Worm (Caenorhabditis elegans) whole organism, L3 larva: ENCODE results near the gene unc-112.

Experiments used
- R02D3.7 ChIP-seq: fragments of 150-350 bp; optimal IDR thresholded peaks from 2 replicates; lab custom pipeline; 2014; ENCODE audit warnings: missing biosample characterization, missing genetic modification characterization
- ZK546.5 ChIP-seq: sonication (generic microtip); optimal IDR thresholded peaks from 2 replicates; lab custom pipeline; 2017; ENCODE audit warnings: missing biosample characterization, missing genetic modification characterization
- aly-2 ChIP-seq: fragments of 150-350 bp; optimal IDR thresholded peaks from 2 replicates; lab custom pipeline; 2014; ENCODE audit warnings: missing biosample characterization, missing genetic modification characterization
- ceh-16 ChIP-seq: sonication (generic microtip); optimal IDR thresholded peaks from 2 replicates; lab custom pipeline; 2017; ENCODE audit warnings: missing biosample characterization, missing genetic modification characterization
- ceh-82 ChIP-seq: fragments of 150-350 bp; optimal IDR thresholded peaks from 2 replicates; lab custom pipeline; 2014; ENCODE audit warnings: missing biosample characterization, missing genetic modification characterization
- ceh-9 ChIP-seq: sonication (generic microtip); optimal IDR thresholded peaks from 2 replicates; lab custom pipeline; 2018; ENCODE audit warnings: missing biosample characterization, missing genetic modification characterization
- daf-12 ChIP-seq: fragments of 150-350 bp; optimal IDR thresholded peaks from 2 replicates; lab custom pipeline; 2014; ENCODE audit warnings: missing biosample characterization, missing genetic modification reagents, missing genetic modification characterization
- egl-5 ChIP-seq: fragments of 150-350 bp; optimal IDR thresholded peaks from 2 replicates; lab custom pipeline; 2017; ENCODE audit warnings: missing biosample characterization, missing genetic modification reagents, missing genetic modification characterization, inconsistent platforms
- elt-1 ChIP-seq: fragments of 150-350 bp; optimal IDR thresholded peaks from 2 replicates; lab custom pipeline; 2014; ENCODE audit warnings: missing biosample characterization, missing genetic modification characterization
- elt-2 ChIP-seq: sonication (generic microtip); optimal IDR thresholded peaks from 2 replicates; lab custom pipeline; 2016; ENCODE audit warnings: missing genetic modification reagents, mild to moderate bottlenecking, missing genetic modification characterization, missing compliant biosample characterization
- elt-3 ChIP-seq, 3 experiments: fragments of 150-350 bp in 1 of 3; sonication (generic microtip) in 2 of 3; optimal IDR thresholded peaks; 2 replicates in 2 of 3; 4 replicates in 1 of 3; lab custom pipeline; 2014 to 2017; ENCODE audit warnings: missing biosample characterization in 3 of 3, missing genetic modification characterization in 3 of 3
- fkh-2 ChIP-seq: fragments of 150-350 bp; optimal IDR thresholded peaks from 2 replicates; lab custom pipeline; 2014; ENCODE audit warnings: missing biosample characterization, missing genetic modification reagents, missing genetic modification characterization
- fos-1 ChIP-seq: fragments of 150-350 bp; optimal IDR thresholded peaks from 2 replicates; lab custom pipeline; 2014; ENCODE audit warnings: missing biosample characterization, missing genetic modification characterization
- hmg-11 ChIP-seq: sonication (generic microtip); optimal IDR thresholded peaks from 2 replicates; lab custom pipeline; 2016; ENCODE audit warnings: missing genetic modification characterization, missing compliant biosample characterization
- jun-1 ChIP-seq: fragments of 150-350 bp; optimal IDR thresholded peaks from 2 replicates; lab custom pipeline; 2014; ENCODE audit warnings: missing biosample characterization, missing genetic modification reagents, missing genetic modification characterization
- lin-15B ChIP-seq: fragments of 150-350 bp; optimal IDR thresholded peaks from 2 replicates; lab custom pipeline; 2014; ENCODE audit warnings: missing biosample characterization, missing genetic modification characterization
- lin-39 ChIP-seq: fragments of 150-350 bp; optimal IDR thresholded peaks from 2 replicates; lab custom pipeline; 2018; ENCODE audit warnings: missing biosample characterization, missing genetic modification reagents, missing genetic modification characterization
- lsy-12 ChIP-seq: sonication (generic microtip); optimal IDR thresholded peaks from 2 replicates; lab custom pipeline; 2016; ENCODE audit warnings: mild to moderate bottlenecking, missing genetic modification characterization, missing compliant biosample characterization
- mdl-1 ChIP-seq: fragments of 150-350 bp; optimal IDR thresholded peaks from 2 replicates; lab custom pipeline; 2014; ENCODE audit warnings: missing biosample characterization, missing genetic modification characterization
- mml-1 ChIP-seq: fragments of 150-350 bp; sonication (generic microtip); optimal IDR thresholded peaks from 3 replicates; lab custom pipeline; 2014; ENCODE audit warnings: missing biosample characterization, missing genetic modification characterization
- nfya-1 ChIP-seq: sonication (generic microtip); optimal IDR thresholded peaks from 2 replicates; lab custom pipeline; 2017; ENCODE audit warnings: missing genetic modification characterization, mild to moderate bottlenecking, missing compliant biosample characterization, antibody characterized with exemption, moderate library complexity; ENCODE audit not compliant: insufficient read depth
- nhr-11 ChIP-seq: fragments of 150-350 bp; optimal IDR thresholded peaks from 2 replicates; lab custom pipeline; 2014; ENCODE audit warnings: missing biosample characterization, missing genetic modification characterization
- nhr-12 ChIP-seq: fragments of 150-350 bp; optimal IDR thresholded peaks from 2 replicates; lab custom pipeline; 2014; ENCODE audit warnings: missing biosample characterization, missing genetic modification characterization
- nhr-23 ChIP-seq: fragments of 150-350 bp; optimal IDR thresholded peaks from 2 replicates; lab custom pipeline; 2014; ENCODE audit warnings: missing biosample characterization, missing genetic modification reagents, missing genetic modification characterization
- nhr-237 ChIP-seq: fragments of 150-350 bp; optimal IDR thresholded peaks from 2 replicates; lab custom pipeline; 2014; ENCODE audit warnings: missing biosample characterization, missing genetic modification characterization
- nhr-25 ChIP-seq: sonication (generic microtip); optimal IDR thresholded peaks from 2 replicates; lab custom pipeline; 2017; ENCODE audit warnings: missing biosample characterization, missing genetic modification characterization
- nhr-43 ChIP-seq: sonication (generic microtip); optimal IDR thresholded peaks from 2 replicates; lab custom pipeline; 2016; ENCODE audit warnings: mild to moderate bottlenecking, missing genetic modification characterization, missing compliant biosample characterization; ENCODE audit not compliant: poor library complexity, severe bottlenecking
- nhr-67 ChIP-seq: fragments of 150-350 bp; optimal IDR thresholded peaks from 2 replicates; lab custom pipeline; 2014; ENCODE audit warnings: missing biosample characterization, missing genetic modification characterization
- nhr-76 ChIP-seq: fragments of 150-350 bp; sonication (generic microtip); optimal IDR thresholded peaks from 5 replicates; lab custom pipeline; 2014; ENCODE audit warnings: missing biosample characterization, missing genetic modification characterization
- nhr-77 ChIP-seq: fragments of 150-350 bp; optimal IDR thresholded peaks from 2 replicates; lab custom pipeline; 2014; ENCODE audit warnings: missing biosample characterization, missing genetic modification characterization
- pha-4 ChIP-seq: fragments of 150-350 bp; optimal IDR thresholded peaks from 2 replicates; lab custom pipeline; 2014; ENCODE audit warnings: missing biosample characterization, missing genetic modification reagents, missing genetic modification characterization
- pqm-1 ChIP-seq: fragments of 150-350 bp; optimal IDR thresholded peaks from 2 replicates; lab custom pipeline; 2017; ENCODE audit warnings: missing biosample characterization, missing genetic modification characterization, inconsistent platforms
- sea-2 ChIP-seq: fragments of 150-350 bp; sonication (generic microtip); optimal IDR thresholded peaks from 4 replicates; lab custom pipeline; 2014; ENCODE audit warnings: missing biosample characterization, missing genetic modification reagents, missing genetic modification characterization
- skn-1 ChIP-seq: fragments of 150-350 bp; optimal IDR thresholded peaks from 2 replicates; lab custom pipeline; 2014; ENCODE audit warnings: missing biosample characterization, missing genetic modification characterization
- snpc-4 ChIP-seq: fragments of 150-350 bp; optimal IDR thresholded peaks from 2 replicates; lab custom pipeline; 2014; ENCODE audit warnings: missing biosample characterization, missing genetic modification characterization
- tbx-2 ChIP-seq: sonication (generic microtip); optimal IDR thresholded peaks from 2 replicates; lab custom pipeline; 2016; ENCODE audit warnings: mild to moderate bottlenecking, missing genetic modification characterization, missing compliant biosample characterization
- unc-39 ChIP-seq: sonication (generic microtip); optimal IDR thresholded peaks from 4 replicates; lab custom pipeline; 2017; ENCODE audit warnings: missing biosample characterization, missing genetic modification characterization
- zag-1 ChIP-seq: fragments of 150-350 bp; optimal IDR thresholded peaks from 2 replicates; lab custom pipeline; 2014; ENCODE audit warnings: missing biosample characterization, missing genetic modification characterization
- ztf-11 ChIP-seq: fragments of 150-350 bp; optimal IDR thresholded peaks from 2 replicates; lab custom pipeline; 2014; ENCODE audit warnings: missing biosample characterization, missing genetic modification characterization
- ztf-4 ChIP-seq: fragments of 150-350 bp; optimal IDR thresholded peaks from 2 replicates; lab custom pipeline; 2014; ENCODE audit warnings: missing biosample characterization, missing genetic modification characterization

Gene unc-112

ce11 chrV:14663006-14663405 lies 33.4 kb downstream of the unc-112 start, which contains the start of gene C47E8.9:
TSS of gene C47E8.9 (plus strand) at chrV:14663306.
- TF ChIP-seq mml-1 (tag; lab: Kevin White, UChicago), result no peak
- no peak for TF ChIP-seq elt-3 (tag; optimal IDR thresholded peaks at IDR 0.05; lab: Kevin White, UChicago)
- no peak for TF ChIP-seq ztf-4 (tag; lab: Kevin White, UChicago)
- TF ChIP-seq nhr-11, result no peak
- TF ChIP-seq fkh-2, result no peak
- no peak for TF ChIP-seq skn-1
- TF ChIP-seq lin-39 (tag; lab: Kevin White, UChicago), result no peak
- TF ChIP-seq elt-2 (tag; lab: Kevin White, UChicago), result no peak
- no peak for TF ChIP-seq nhr-237

DNA sequence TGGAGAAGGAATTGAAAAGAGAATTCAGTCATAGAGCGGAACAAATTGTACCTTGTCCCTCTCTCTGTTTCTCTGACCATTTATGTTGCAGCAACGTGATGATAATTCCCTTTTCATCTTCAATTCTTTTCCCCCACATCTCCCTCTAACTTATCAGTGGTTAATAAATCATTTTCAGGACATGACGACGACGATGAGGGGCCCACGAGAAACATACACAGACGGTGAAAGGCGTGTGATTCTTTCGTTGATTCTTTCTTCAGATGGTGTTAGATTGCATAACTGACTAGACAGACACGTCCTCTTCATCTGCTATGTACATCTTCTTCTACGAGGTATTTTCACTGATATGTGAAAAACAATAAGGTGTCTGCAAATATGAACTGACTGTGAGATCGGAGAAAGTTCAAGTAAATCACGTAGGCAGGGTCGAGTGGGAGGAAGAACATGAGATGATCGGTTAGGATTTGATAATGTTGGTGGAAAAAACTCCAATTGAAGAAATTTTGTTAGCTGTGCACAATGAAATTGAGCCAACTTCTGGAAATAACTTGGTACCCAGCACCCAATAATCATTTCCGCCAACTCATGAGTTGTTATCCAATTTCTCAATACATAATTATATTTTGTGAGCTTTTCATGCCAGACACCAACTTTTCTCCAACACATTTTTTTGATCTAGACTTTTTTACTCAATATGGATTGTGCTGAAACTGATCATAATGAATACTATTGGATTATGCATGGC lies 35.7 kb downstream of the unc-112 start, which contains the start of gene srh-17:
Gene srh-17, plus strand, starts transcription at position 698 of the 748 bp plus-strand sequence.
- no peak for TF ChIP-seq ceh-16 (tag; lab: Kevin White, UChicago)
- TF ChIP-seq elt-1 (tag; lab: Kevin White, UChicago), result no peak
- TF ChIP-seq ztf-11, result no peak
- no peak for TF ChIP-seq aly-2
- TF ChIP-seq nhr-43 (tag; lab: Kevin White, UChicago), result peak; percentile 90
- no peak for TF ChIP-seq pha-4
- TF ChIP-seq skn-1, result no peak
- TF ChIP-seq nhr-11, result no peak
- TF ChIP-seq ceh-82, result no peak
- peak; percentile 20 for TF ChIP-seq nfya-1 (tag; lab: Kevin White, UChicago)
- peak; percentile 82 for TF ChIP-seq nhr-25 (tag; lab: Kevin White, UChicago)
- peak; percentile 74 for TF ChIP-seq nhr-23 (tag; lab: Kevin White, UChicago)
- peak; percentile 24 for TF ChIP-seq R02D3.7 (tag; lab: Kevin White, UChicago)
- peak; percentile 70 for TF ChIP-seq mdl-1 (tag; lab: Kevin White, UChicago)
- no peak for TF ChIP-seq fkh-2
- no peak for TF ChIP-seq zag-1 (tag; lab: Kevin White, UChicago)
- no peak for TF ChIP-seq ceh-9 (tag; lab: Kevin White, UChicago)
- peak in 1 of 3 experiments; percentile 35 for TF ChIP-seq elt-3 (tag; optimal IDR thresholded peaks at IDR 0.05; lab: Kevin White, UChicago)
- TF ChIP-seq lsy-12, result peak; percentile 25
- no peak for TF ChIP-seq unc-39 (tag; lab: Kevin White, UChicago)
- no peak for TF ChIP-seq nhr-12 (tag; lab: Kevin White, UChicago)
- TF ChIP-seq elt-2 (tag; lab: Kevin White, UChicago), result no peak
- TF ChIP-seq tbx-2 (tag; lab: Kevin White, UChicago), result no peak
- no peak for TF ChIP-seq egl-5 (tag; lab: Kevin White, UChicago)
- no peak for TF ChIP-seq jun-1 (tag; lab: Kevin White, UChicago)
- TF ChIP-seq daf-12 (tag; lab: Kevin White, UChicago), result no peak
- TF ChIP-seq nhr-76, result no peak
- TF ChIP-seq lin-15B (tag; lab: Kevin White, UChicago), result no peak
- TF ChIP-seq nhr-67 (tag; lab: Kevin White, UChicago), result no peak
- no peak for TF ChIP-seq nhr-77 (tag; lab: Kevin White, UChicago)
- no peak for TF ChIP-seq pqm-1 (tag; lab: Kevin White, UChicago)

DNA sequence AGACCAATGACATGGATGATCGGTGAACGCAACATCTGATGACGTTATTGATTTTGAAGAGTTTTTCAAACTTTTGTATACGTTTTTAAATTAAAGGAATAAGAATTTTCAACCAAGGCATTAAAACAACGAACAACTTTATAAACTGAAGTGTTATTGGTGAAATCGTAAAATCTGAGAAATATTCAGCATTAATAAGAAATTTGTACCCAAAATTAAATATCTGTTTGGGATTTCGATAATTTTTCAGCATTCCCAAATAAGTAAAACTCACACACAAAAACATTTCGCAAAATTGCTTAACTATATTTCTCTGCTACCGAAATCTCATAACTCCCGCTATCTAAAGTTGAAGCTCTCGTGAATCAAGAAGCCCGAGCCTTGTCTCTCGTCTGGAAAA lies 36.9 kb downstream of the unc-112 start:
- TF ChIP-seq nhr-23 (tag; lab: Kevin White, UChicago) (no peak), R02D3.7 (tag; lab: Kevin White, UChicago) (no peak), ztf-4 (tag; lab: Kevin White, UChicago) (no peak), nhr-237 (no peak), nhr-25 (tag; lab: Kevin White, UChicago) (no peak), nhr-11 (no peak), snpc-4 (no peak), fos-1 (tag; lab: Kevin White, UChicago) (no peak), ZK546.5 (tag; lab: Kevin White, UChicago) (no peak), sea-2 (GFP tag; lab: Kevin White, UChicago) (no peak), daf-12 (tag; lab: Kevin White, UChicago) (no peak), ceh-16 (tag; lab: Kevin White, UChicago) (no peak), lin-15B (tag; lab: Kevin White, UChicago) (no peak), hmg-11 (tag; lab: Kevin White, UChicago) (no peak), mml-1 (tag; lab: Kevin White, UChicago) (no peak), elt-1 (tag; lab: Kevin White, UChicago) (no peak), elt-3 (tag; optimal IDR thresholded peaks at IDR 0.05; lab: Kevin White, UChicago) (no peak), unc-39 (tag; lab: Kevin White, UChicago) (no peak)
